Worm (Caenorhabditis elegans) whole organism, mixed stage, embryonic: Measurements from ENCODE around the gene Y17G9A.4.

Source experiments
- M03D4.4 ChIP-seq: sonication (generic microtip); optimal IDR thresholded peaks from 2 replicates; lab custom pipeline; 2017; ENCODE audit warnings: mild to moderate bottlenecking, missing genetic modification characterization, missing compliant biosample characterization
- bed-3 ChIP-seq: fragments of 200-800 bp; sonication (Bioruptor generic); optimal IDR thresholded peaks from 3 replicates; lab custom pipeline; 2018; ENCODE audit warnings: mild to moderate bottlenecking, missing genetic modification characterization, moderate library complexity, missing compliant biosample characterization
- blmp-1 ChIP-seq: fragments of 150-350 bp; optimal IDR thresholded peaks from 2 replicates; lab custom pipeline; 2014; ENCODE audit warnings: missing biosample characterization, missing genetic modification characterization
- ceh-39 ChIP-seq: fragments of 150-350 bp; optimal IDR thresholded peaks from 2 replicates; lab custom pipeline; 2014; ENCODE audit warnings: missing biosample characterization, missing genetic modification characterization
- ceh-43 ChIP-seq: fragments of 200-800 bp; sonication (Bioruptor generic); optimal IDR thresholded peaks from 2 replicates; lab custom pipeline; 2018; ENCODE audit warnings: mild to moderate bottlenecking, missing genetic modification characterization, moderate library complexity, missing compliant biosample characterization
- ceh-83 ChIP-seq: fragments of 200-800 bp; sonication (Bioruptor generic); optimal IDR thresholded peaks from 2 replicates; lab custom pipeline; 2018; ENCODE audit warnings: mild to moderate bottlenecking, missing genetic modification characterization, missing compliant biosample characterization
- ces-1 ChIP-seq: fragments of 150-350 bp; optimal IDR thresholded peaks from 2 replicates; lab custom pipeline; 2014; ENCODE audit warnings: missing biosample characterization, missing genetic modification reagents, missing genetic modification characterization
- cnd-1 ChIP-seq: fragments of 200-800 bp; sonication (Bioruptor generic); optimal IDR thresholded peaks from 2 replicates; lab custom pipeline; 2018; ENCODE audit warnings: mild to moderate bottlenecking, missing genetic modification characterization, missing compliant biosample characterization
- drap-1 ChIP-seq: fragments of 200-800 bp; sonication (Bioruptor generic); optimal IDR thresholded peaks from 3 replicates; lab custom pipeline; 2018; ENCODE audit warnings: mild to moderate bottlenecking, missing genetic modification characterization, missing compliant biosample characterization
- elt-1 ChIP-seq: sonication (generic microtip); optimal IDR thresholded peaks from 2 replicates; lab custom pipeline; 2017; ENCODE audit warnings: missing genetic modification characterization, mild to moderate bottlenecking, missing compliant biosample characterization, antibody characterized with exemption, moderate library complexity, borderline replicate concordance; ENCODE audit not compliant: insufficient read depth
- elt-3 ChIP-seq: fragments of 150-350 bp; optimal IDR thresholded peaks from 2 replicates; lab custom pipeline; 2014; ENCODE audit warnings: missing biosample characterization, missing genetic modification characterization
- flh-1 ChIP-seq: fragments of 200-800 bp; sonication (Bioruptor generic); optimal IDR thresholded peaks from 2 replicates; lab custom pipeline; 2018; ENCODE audit warnings: mild to moderate bottlenecking, missing genetic modification characterization, moderate library complexity, missing compliant biosample characterization
- hlh-1 ChIP-seq: fragments of 150-350 bp; optimal IDR thresholded peaks from 2 replicates; lab custom pipeline; 2014; ENCODE audit warnings: missing biosample characterization, missing genetic modification reagents, missing genetic modification characterization
- lin-32 ChIP-seq: fragments of 200-800 bp; sonication (Bioruptor generic); optimal IDR thresholded peaks from 2 replicates; lab custom pipeline; 2018; ENCODE audit warnings: mild to moderate bottlenecking, missing genetic modification characterization, missing compliant biosample characterization
- lsy-2 ChIP-seq: fragments of 150-350 bp; optimal IDR thresholded peaks from 2 replicates; lab custom pipeline; 2014; ENCODE audit warnings: missing biosample characterization, missing genetic modification characterization
- mep-1 ChIP-seq: fragments of 150-350 bp; optimal IDR thresholded peaks from 2 replicates; lab custom pipeline; 2017; ENCODE audit warnings: missing biosample characterization, missing genetic modification reagents, missing genetic modification characterization, inconsistent platforms
- mls-2 ChIP-seq: sonication (generic microtip); optimal IDR thresholded peaks from 2 replicates; lab custom pipeline; 2016; ENCODE audit warnings: mild to moderate bottlenecking, missing genetic modification characterization, moderate library complexity, missing compliant biosample characterization
- nhr-2 ChIP-seq: fragments of 150-350 bp; optimal IDR thresholded peaks from 2 replicates; lab custom pipeline; 2014; ENCODE audit warnings: missing biosample characterization, missing genetic modification characterization
- nhr-237 ChIP-seq: fragments of 150-350 bp; optimal IDR thresholded peaks from 2 replicates; lab custom pipeline; 2014; ENCODE audit warnings: missing biosample characterization, missing genetic modification characterization
- nhr-28 ChIP-seq: fragments of 150-350 bp; optimal IDR thresholded peaks from 2 replicates; lab custom pipeline; 2014; ENCODE audit warnings: missing biosample characterization, missing genetic modification characterization
- nhr-76 ChIP-seq: sonication (generic microtip); optimal IDR thresholded peaks from 2 replicates; lab custom pipeline; 2017; ENCODE audit warnings: missing biosample characterization, missing genetic modification characterization
- pha-4 ChIP-seq: fragments of 150-350 bp; optimal IDR thresholded peaks from 2 replicates; lab custom pipeline; 2018; ENCODE audit warnings: missing biosample characterization, missing genetic modification reagents, missing genetic modification characterization
- sem-2 ChIP-seq: fragments of 200-800 bp; sonication (Bioruptor generic); optimal IDR thresholded peaks from 2 replicates; lab custom pipeline; 2018; ENCODE audit warnings: mild to moderate bottlenecking, missing genetic modification characterization, missing compliant biosample characterization
- snpc-4 ChIP-seq: fragments of 150-350 bp; optimal IDR thresholded peaks from 2 replicates; lab custom pipeline; 2014; ENCODE audit warnings: missing biosample characterization, missing genetic modification characterization
- unc-120 ChIP-seq: sonication (generic microtip); optimal IDR thresholded peaks from 2 replicates; lab custom pipeline; 2017; ENCODE audit warnings: missing genetic modification characterization, missing compliant biosample characterization; ENCODE audit not compliant: poor library complexity, severe bottlenecking
- unc-39 ChIP-seq: fragments of 150-350 bp; optimal IDR thresholded peaks from 2 replicates; lab custom pipeline; 2014; ENCODE audit warnings: missing biosample characterization, missing genetic modification characterization
- unc-62 ChIP-seq: fragments of 150-350 bp; optimal IDR thresholded peaks from 2 replicates; lab custom pipeline; 2014; ENCODE audit warnings: missing biosample characterization, missing genetic modification reagents, missing genetic modification characterization
- zip-8 ChIP-seq: fragments of 150-350 bp; optimal IDR thresholded peaks from 2 replicates; lab custom pipeline; 2014; ENCODE audit warnings: missing biosample characterization, missing genetic modification characterization
- ztf-11 ChIP-seq: fragments of 150-350 bp; optimal IDR thresholded peaks from 2 replicates; lab custom pipeline; 2014; ENCODE audit warnings: missing biosample characterization, missing genetic modification characterization

The Y17G9A.4 gene

ce11 chrIV:4889613-4890012 lies 28.3 kb upstream of the Y17G9A.4 start, which contains the start of gene sgnh-1:
TSS of gene sgnh-1 (plus strand) at chrIV:4889913.
- TF ChIP-seq flh-1 (GFP tag; lab: Kevin White, UChicago) (no peak), snpc-4 (tag; lab: Kevin White, UChicago) (no peak), bed-3 (GFP tag; lab: Kevin White, UChicago) (no peak), nhr-2 (no peak), ceh-39 (no peak), sem-2 (GFP tag; lab: Kevin White, UChicago) (no peak)

ce11 chrIV:4887258-4887657 lies 25.9 kb upstream of the Y17G9A.4 start, which contains the start of gene T08B6.1:
TSS of gene T08B6.1 (minus strand) at chrIV:4887358.
- TF ChIP-seq unc-39 (tag; lab: Kevin White, UChicago): no peak
- no peak for TF ChIP-seq lsy-2 (tag; lab: Kevin White, UChicago)
- TF ChIP-seq ztf-11 (tag; lab: Kevin White, UChicago): no peak
- TF ChIP-seq unc-62 (GFP tag; lab: Kevin White, UChicago): no peak
- TF ChIP-seq drap-1: no peak
- TF ChIP-seq lin-32 (GFP tag; lab: Kevin White, UChicago): no peak
- no peak for TF ChIP-seq snpc-4 (tag; lab: Kevin White, UChicago)
- TF ChIP-seq sem-2 (GFP tag; lab: Kevin White, UChicago): no peak
- TF ChIP-seq blmp-1: no peak
- TF ChIP-seq ceh-39: no peak
- TF ChIP-seq nhr-2: no peak
- TF ChIP-seq nhr-76 (tag; lab: Kevin White, UChicago): no peak
- TF ChIP-seq bed-3 (GFP tag; lab: Kevin White, UChicago): no peak
- no peak for TF ChIP-seq nhr-237 (tag; lab: Kevin White, UChicago)

- TF ChIP-seq elt-3 (no peak), ceh-39 (no peak), ceh-43 (GFP tag; lab: Kevin White, UChicago) (no peak), mls-2 (tag; lab: Kevin White, UChicago) (no peak), cnd-1 (tag; lab: Kevin White, UChicago) (no peak), ztf-11 (tag; lab: Kevin White, UChicago) (no peak)
- TF ChIP-seq, all 35 proteins: peak for 0
Observed at ce11 chrIV:4885435-4885834, 24.1 kb upstream of the Y17G9A.4 start.

- TF ChIP-seq ztf-11 (tag; lab: Kevin White, UChicago) (no peak), zip-8 (tag; lab: Kevin White, UChicago) (peak; percentile 75), mep-1 (no peak)
Observed at ce11 chrIV:4883984-4884383, 22.6 kb upstream of the Y17G9A.4 start, which contains the start of gene str-166. TSS of gene str-166 (plus strand) at chrIV:4884284.

- no peak for TF ChIP-seq ceh-39
- TF ChIP-seq ces-1 (GFP tag; lab: Kevin White, UChicago): peak; percentile 34
- TF ChIP-seq nhr-28 (tag; lab: Kevin White, UChicago): no peak
- peak; percentile 43 for TF ChIP-seq hlh-1
- no peak for TF ChIP-seq M03D4.4 (tag; lab: Kevin White, UChicago)
- no peak for TF ChIP-seq bed-3 (GFP tag; lab: Kevin White, UChicago)
- no peak for TF ChIP-seq flh-1 (GFP tag; lab: Kevin White, UChicago)
- TF ChIP-seq unc-39 (tag; lab: Kevin White, UChicago): no peak
- TF ChIP-seq, all 35 proteins: peak for 2
Observed at ce11 chrIV:4880634-4881033, 19.3 kb upstream of the Y17G9A.4 start.

ce11 chrIV:4877102-4877501 lies 15.8 kb upstream of the Y17G9A.4 start, which contains the start of gene str-170:
TSS of gene str-170 (plus strand) at chrIV:4877402.
- TF ChIP-seq unc-62 (GFP tag; lab: Kevin White, UChicago): no peak
- TF ChIP-seq unc-120 (tag; lab: Kevin White, UChicago): no peak
- TF ChIP-seq pha-4: no peak
- no peak for TF ChIP-seq zip-8 (tag; lab: Kevin White, UChicago)
- no peak for TF ChIP-seq lsy-2 (tag; lab: Kevin White, UChicago)
- TF ChIP-seq ceh-83 (GFP tag; lab: Kevin White, UChicago): no peak
- TF ChIP-seq sem-2 (GFP tag; lab: Kevin White, UChicago): no peak
- no peak for TF ChIP-seq ztf-11 (tag; lab: Kevin White, UChicago)
- no peak for TF ChIP-seq nhr-2
- TF ChIP-seq elt-1: no peak
- no peak for TF ChIP-seq M03D4.4 (tag; lab: Kevin White, UChicago)
- no peak for TF ChIP-seq cnd-1 (tag; lab: Kevin White, UChicago)
